Fruit fly (Drosophila melanogaster) whole organism, embryonic: ENCODE measurements around the gene CG9171.

Experiments used
- Abd-B ChIP-seq: fragments of 200-800 bp; sonication (Bioruptor generic); optimal IDR thresholded peaks from 2 replicates; lab custom pipeline; 2018; ENCODE audit warnings: missing biosample characterization, mild to moderate bottlenecking, missing genetic modification characterization, moderate library complexity
- Ada2b ChIP-seq: fragments of 200-800 bp; sonication (Bioruptor generic); IDR thresholded peaks from 2 replicates; pipeline ENCODE4 v1.3.6; 2022; ENCODE audit warnings: missing biosample characterization, missing genetic modification characterization
- Adf1 ChIP-seq: fragments of 200-800 bp; sonication (Bioruptor generic); IDR thresholded peaks from 2 replicates; pipeline ENCODE4 v1.3.6; 2022; ENCODE audit warnings: missing biosample characterization, missing genetic modification characterization
- Awh ChIP-seq: fragments of 200-800 bp; sonication (Bioruptor generic); IDR thresholded peaks from 2 replicates; pipeline ENCODE4, ENCODE4 v1.3.6; 2022; ENCODE audit warnings: missing biosample characterization, missing genetic modification characterization
- CG11695 ChIP-seq: fragments of 200-800 bp; sonication (Bioruptor generic); IDR thresholded peaks from 3 replicates; pipeline ENCODE4 v1.3.6; 2022; ENCODE audit warnings: missing biosample characterization, missing genetic modification characterization
- CG13287 ChIP-seq: fragments of 200-800 bp; sonication (Bioruptor generic); IDR thresholded peaks from 2 replicates; pipeline ENCODE4 v1.3.6; 2022; ENCODE audit warnings: missing biosample characterization, missing genetic modification characterization; ENCODE audit not compliant: partially characterized antibody
- CG2120 ChIP-seq: fragments of 200-800 bp; sonication (Bioruptor generic); optimal IDR thresholded peaks from 3 replicates; lab custom pipeline; 2016; ENCODE audit warnings: missing biosample characterization, missing genetic modification characterization
- CG2889 ChIP-seq: fragments of 200-800 bp; sonication (Bioruptor generic); IDR thresholded peaks from 3 replicates; pipeline ENCODE4 v1.3.6; 2022; ENCODE audit warnings: missing biosample characterization, missing genetic modification characterization
- CG3995 ChIP-seq: fragments of 200-800 bp; sonication (Bioruptor generic); optimal IDR thresholded peaks from 3 replicates; lab custom pipeline; 2016; ENCODE audit warnings: missing biosample characterization, missing genetic modification characterization
- CG42726 ChIP-seq: fragments of 200-800 bp; sonication (Bioruptor generic); IDR thresholded peaks from 2 replicates; pipeline ENCODE4 v1.3.6; 2022; ENCODE audit warnings: missing biosample characterization, missing genetic modification characterization; ENCODE audit not compliant: partially characterized antibody
- CG4424 ChIP-seq: fragments of 200-800 bp; sonication (Bioruptor generic); optimal IDR thresholded peaks from 3 replicates; lab custom pipeline; 2016; ENCODE audit warnings: missing biosample characterization, missing genetic modification characterization
- CG5180 ChIP-seq: fragments of 200-800 bp; sonication (Bioruptor generic); optimal IDR thresholded peaks from 3 replicates; lab custom pipeline; 2017; ENCODE audit warnings: missing biosample characterization, missing genetic modification characterization, mild to moderate bottlenecking, moderate library complexity, missing genetic modification reagents
- CG6175 ChIP-seq: fragments of 200-800 bp; sonication (Bioruptor generic); IDR thresholded peaks from 3 replicates; pipeline ENCODE4 v1.3.6; 2022; ENCODE audit warnings: missing biosample characterization, missing genetic modification characterization
- CG6272 ChIP-seq: fragments of 200-800 bp; sonication (Bioruptor generic); IDR thresholded peaks from 2 replicates; pipeline ENCODE4 v1.3.6; 2022; ENCODE audit warnings: missing biosample characterization, missing genetic modification characterization
- CG9932 ChIP-seq: fragments of 200-800 bp; sonication (Bioruptor generic); IDR thresholded peaks from 2 replicates; pipeline ENCODE4 v1.3.6; 2022; ENCODE audit warnings: missing biosample characterization, missing genetic modification characterization
- Dfd ChIP-seq, 2 experiments: fragments of >200 bp; optimal IDR thresholded peaks; 2 replicates each; lab custom pipeline; 2017; ENCODE audit warnings: missing biosample characterization in 2 of 2, missing genetic modification characterization in 2 of 2
- HLHmδ ChIP-seq: fragments of 200-800 bp; sonication (Bioruptor generic); optimal IDR thresholded peaks from 2 replicates; lab custom pipeline; 2018; ENCODE audit warnings: missing biosample characterization, mild to moderate bottlenecking, missing genetic modification characterization, moderate library complexity
- Hr39 ChIP-seq: fragments of >200 bp; optimal IDR thresholded peaks from 2 replicates; lab custom pipeline; 2017
- Jarid2 ChIP-seq: fragments of 200-800 bp; sonication (Bioruptor generic); optimal IDR thresholded peaks from 3 replicates; lab custom pipeline; 2017; ENCODE audit warnings: mild to moderate bottlenecking, missing biosample characterization, missing genetic modification reagents, missing genetic modification characterization
- MBD-R2 ChIP-seq: fragments of 200-800 bp; sonication (Bioruptor generic); IDR thresholded peaks from 2 replicates; pipeline ENCODE4 v1.3.6; 2022; ENCODE audit warnings: missing biosample characterization, missing genetic modification characterization
- MESR4 ChIP-seq: fragments of 200-800 bp; sonication (Bioruptor generic); optimal IDR thresholded peaks from 2 replicates; lab custom pipeline; 2018; ENCODE audit warnings: missing biosample characterization, mild to moderate bottlenecking, missing genetic modification characterization, moderate library complexity
- Med ChIP-seq: fragments of 200-800 bp; sonication (Bioruptor generic); peaks from one replicate; lab custom pipeline; 2016; ENCODE audit warnings: missing biosample characterization, missing genetic modification characterization, mild to moderate bottlenecking, inconsistent platforms, moderate library complexity
- Meics ChIP-seq: fragments of 200-800 bp; sonication (Bioruptor generic); optimal IDR thresholded peaks from 2 replicates; lab custom pipeline; 2017; ENCODE audit warnings: missing biosample characterization, mild to moderate bottlenecking, missing genetic modification characterization
- NC2α ChIP-seq: fragments of 200-800 bp; sonication (Bioruptor generic); optimal IDR thresholded peaks from 2 replicates; lab custom pipeline; 2016; ENCODE audit warnings: missing biosample characterization, missing genetic modification characterization
- Opbp ChIP-seq: fragments of 200-800 bp; sonication (Bioruptor generic); IDR thresholded peaks from 3 replicates; pipeline ENCODE4 v1.3.6; 2022; ENCODE audit warnings: missing biosample characterization, missing genetic modification characterization; ENCODE audit not compliant: partially characterized antibody
- Ptx1 ChIP-seq: fragments of 200-800 bp; sonication (Bioruptor generic); IDR thresholded peaks from 2 replicates; pipeline ENCODE4 v1.3.6; 2022; ENCODE audit warnings: missing biosample characterization, missing genetic modification characterization
- Rfx ChIP-seq: fragments of 200-800 bp; sonication (Bioruptor generic); IDR thresholded peaks from 2 replicates; pipeline ENCODE4 v1.3.6; 2022; ENCODE audit warnings: missing biosample characterization, missing genetic modification characterization
- Trl ChIP-seq, 3 experiments: fragments of >200 bp in 2 of 3; fragments of 200-800 bp in 1 of 3; sonication (Bioruptor generic) in 1 of 3; optimal IDR thresholded peaks; 2 replicates in 1 of 3; 3 replicates in 2 of 3; lab custom pipeline; 2016 to 2017; ENCODE audit warnings: missing biosample characterization in 1 of 3, missing genetic modification characterization in 1 of 3
- Usf ChIP-seq: fragments of 200-800 bp; sonication (Bioruptor generic); optimal IDR thresholded peaks from 2 replicates; lab custom pipeline; 2017; ENCODE audit warnings: missing genotype, missing biosample characterization, missing genetic modification characterization
- Xrp1 ChIP-seq: fragments of 200-800 bp; sonication (Bioruptor generic); IDR thresholded peaks from 2 replicates; pipeline ENCODE4 v1.3.6; 2022; ENCODE audit warnings: missing biosample characterization, missing genetic modification characterization
- ac ChIP-seq: fragments of 200-800 bp; sonication (Bioruptor generic); optimal IDR thresholded peaks from 3 replicates; lab custom pipeline; 2017; ENCODE audit warnings: missing biosample characterization, mild to moderate bottlenecking, missing genetic modification characterization
- amos ChIP-seq: fragments of 200-800 bp; sonication (Bioruptor generic); IDR thresholded peaks from 2 replicates; pipeline ENCODE4 v1.3.6; 2022; ENCODE audit warnings: missing biosample characterization, missing genetic modification characterization; ENCODE audit not compliant: partially characterized antibody
- bbx ChIP-seq: fragments of 200-800 bp; sonication (Bioruptor generic); IDR thresholded peaks from 2 replicates; pipeline ENCODE4 v1.3.6; 2022; ENCODE audit warnings: missing biosample characterization, missing genetic modification characterization; ENCODE audit not compliant: partially characterized antibody
- chinmo ChIP-seq: fragments of 200-800 bp; sonication (Bioruptor generic); IDR thresholded peaks from 4 replicates; pipeline ENCODE4 v1.3.6; 2022; ENCODE audit warnings: missing biosample characterization, missing genetic modification characterization; ENCODE audit not compliant: partially characterized antibody
- ci ChIP-seq: fragments of 200-800 bp; sonication (Bioruptor generic); IDR thresholded peaks from 3 replicates; pipeline ENCODE4 v1.3.6; 2022; ENCODE audit warnings: missing biosample characterization, missing genetic modification characterization
- dysf ChIP-seq: fragments of 200-800 bp; sonication (Bioruptor generic); IDR thresholded peaks from 3 replicates; pipeline ENCODE4 v1.3.6; 2022; ENCODE audit warnings: missing biosample characterization, missing genetic modification characterization
- en ChIP-seq: fragments of 200-800 bp; sonication (Bioruptor generic); optimal IDR thresholded peaks from 2 replicates; lab custom pipeline; 2016; ENCODE audit warnings: missing biosample characterization, missing genetic modification characterization
- kay ChIP-seq: fragments of 200-800 bp; sonication (Bioruptor generic); optimal IDR thresholded peaks from 2 replicates; lab custom pipeline; 2016; ENCODE audit warnings: missing biosample characterization, missing genetic modification characterization
- lov ChIP-seq, 2 experiments: fragments of 200-800 bp in 1 of 2; fragments of >200 bp in 1 of 2; sonication (Bioruptor generic) in 1 of 2; IDR thresholded peaks in 1 of 2; optimal IDR thresholded peaks in 1 of 2; 2 replicates in 1 of 2; 3 replicates in 1 of 2; pipeline versions ENCODE4 v1.3.6 to Lab custom; 2017 to 2022; ENCODE audit warnings: missing biosample characterization in 1 of 2, missing genetic modification characterization in 1 of 2
- nerfin-2 ChIP-seq: fragments of 200-800 bp; sonication (Bioruptor generic); IDR thresholded peaks from 2 replicates; pipeline ENCODE4 v1.3.6; 2022; ENCODE audit warnings: missing biosample characterization, missing genetic modification characterization; ENCODE audit not compliant: partially characterized antibody
- onecut ChIP-seq: fragments of 200-800 bp; sonication (Bioruptor generic); IDR thresholded peaks from 2 replicates; pipeline ENCODE4 v1.3.6; 2022; ENCODE audit warnings: missing biosample characterization, missing genetic modification characterization
- otp ChIP-seq: fragments of 200-800 bp; sonication (Bioruptor generic); IDR thresholded peaks from 3 replicates; pipeline ENCODE4, ENCODE4 v1.3.6; 2022; ENCODE audit warnings: missing biosample characterization, missing genetic modification characterization
- row ChIP-seq: fragments of 200-800 bp; sonication (Bioruptor generic); IDR thresholded peaks from 3 replicates; pipeline ENCODE4 v1.3.6; 2022; ENCODE audit warnings: missing biosample characterization, missing genetic modification characterization
- slbo ChIP-seq: fragments of 200-800 bp; sonication (Bioruptor generic); IDR thresholded peaks from 2 replicates; pipeline ENCODE4 v1.3.6; 2022; ENCODE audit warnings: missing biosample characterization, missing genetic modification characterization
- wek ChIP-seq: fragments of 200-800 bp; sonication (Bioruptor generic); optimal IDR thresholded peaks from 3 replicates; lab custom pipeline; 2018; ENCODE audit warnings: missing biosample characterization, mild to moderate bottlenecking, missing genetic modification characterization, moderate library complexity
- yki ChIP-seq: fragments of >200 bp; optimal IDR thresholded peaks from 3 replicates; lab custom pipeline; 2018
- zen2 ChIP-seq: fragments of 200-800 bp; sonication (Bioruptor generic); IDR thresholded peaks from 3 replicates; pipeline ENCODE4 v1.3.6; 2022; ENCODE audit warnings: missing biosample characterization, missing genetic modification characterization; ENCODE audit not compliant: partially characterized antibody

CG9171 gene

dm6 chr2L:5805091-5805817, 5.2 kb upstream of the CG9171 start, which contains the start of gene CG11034:
CG11034 (plus strand) TSS chr2L:5805395.
- peak; percentile 32; the same call in 1 of the 2 replicates for TF ChIP-seq Ada2b
- TF ChIP-seq CG6272 (GFP tag; lab: Robert Waterston, UW) = 0 out of 2 replicates have a peak, but pooled peaks have one; percentile 21
- TF ChIP-seq onecut (GFP tag; lab: Robert Waterston, UW) = peak; percentile 22; the same call in 1 of the 2 replicates
- TF ChIP-seq zen2 (GFP tag; lab: Robert Waterston, UW) = 0 out of 3 replicates have a peak, but pooled peaks have one; percentile 11
- TF ChIP-seq NC2α (GFP tag; lab: Kevin White, UChicago) = no peak
- TF ChIP-seq MBD-R2 (GFP tag; lab: Robert Waterston, UW) = peak; percentile 12; the same call in 1 of the 2 replicates
- peak; percentile 5 for TF ChIP-seq Meics (GFP tag; lab: Kevin White, UChicago)
- TF ChIP-seq Trl (optimal IDR thresholded peaks at IDR 0.05; lab: Kevin White, UChicago) = peak; percentile 70 to 81
- no peak for TF ChIP-seq Trl (GFP tag; optimal IDR thresholded peaks at IDR 0.05; lab: Kevin White, UChicago)
- 0 out of 2 replicates have a peak, but pooled peaks have one; percentile 23 for TF ChIP-seq bbx (GFP tag; lab: Robert Waterston, UW)
- TF ChIP-seq Hr39 = no peak
- TF ChIP-seq Abd-B = peak; percentile 23
- peak; percentile 39; the same call in 1 of the 2 replicates for TF ChIP-seq CG13287 (GFP tag; lab: Robert Waterston, UW)
- peak; percentile 40 for TF ChIP-seq CG5180 (GFP tag; lab: Kevin White, UChicago)
- TF ChIP-seq Jarid2 (GFP tag; lab: Kevin White, UChicago) = peak; percentile 91
- no peak for TF ChIP-seq CG6175 (GFP tag; lab: Robert Waterston, UW)
- 0 out of 2 replicates have a peak, but pooled peaks have one; percentile 15 for TF ChIP-seq Awh
- TF ChIP-seq slbo (GFP tag; lab: Robert Waterston, UW) = peak; percentile 29; the same call in 1 of the 2 replicates
- peak; percentile 56 for TF ChIP-seq CG9932
- TF ChIP-seq Med (GFP tag; lab: Kevin White, UChicago) = peak; percentile 73
- TF ChIP-seq ci (GFP tag; lab: Robert Waterston, UW) = peak; percentile 39; the same call in 2 of the 3 replicates
- peak; percentile 87; the same call in 2 of the 4 replicates for TF ChIP-seq chinmo (GFP tag; lab: Robert Waterston, UW)
- 0 out of 3 replicates have a peak, but pooled peaks have one; percentile 50 for TF ChIP-seq dysf (GFP tag; lab: Robert Waterston, UW)
- TF ChIP-seq Dfd (GFP tag; optimal IDR thresholded peaks at IDR 0.05; lab: Kevin White, UChicago) = no peak
- no peak for TF ChIP-seq lov (optimal IDR thresholded peaks at IDR 0.05; lab: Kevin White, UChicago)
- 0 out of 3 replicates have a peak, but pooled peaks have one; percentile 10 for TF ChIP-seq lov (GFP tag; IDR thresholded peaks at IDR 0.05; lab: Robert Waterston, UW)
- 0 out of 2 replicates have a peak, but pooled peaks have one; percentile 30 for TF ChIP-seq Xrp1
- TF ChIP-seq nerfin-2 (GFP tag; lab: Robert Waterston, UW) = no peak
- no peak for TF ChIP-seq wek (GFP tag; lab: Kevin White, UChicago)
- TF ChIP-seq Adf1 = 0 out of 2 replicates have a peak, but pooled peaks have one; percentile 36
- TF ChIP-seq row (GFP tag; lab: Robert Waterston, UW) = peak; percentile 64; the same call in 2 of the 3 replicates
- TF ChIP-seq CG2120 (GFP tag; lab: Kevin White, UChicago) = peak; percentile 12
- no peak for TF ChIP-seq ac (GFP tag; lab: Kevin White, UChicago)
- TF ChIP-seq Ptx1 (GFP tag; lab: Robert Waterston, UW) = peak; percentile 21; the same call in 1 of the 2 replicates
- peak; percentile 33 for TF ChIP-seq yki (lab: Kevin White, UChicago)
- peak; percentile 7 for TF ChIP-seq en
- TF ChIP-seq Rfx (GFP tag; lab: Robert Waterston, UW) = peak; percentile 40
- TF ChIP-seq MESR4 (GFP tag; lab: Kevin White, UChicago) = no peak
- no peak for TF ChIP-seq CG3995 (GFP tag; lab: Kevin White, UChicago)
- no peak for TF ChIP-seq Usf (GFP tag; lab: Kevin White, UChicago)
- TF ChIP-seq otp (GFP tag; lab: Robert Waterston, UW) = peak; percentile 42; the same call in 2 of the 3 replicates
- TF ChIP-seq CG4424 (GFP tag; lab: Kevin White, UChicago) = peak; percentile 4
- peak; percentile 71 for TF ChIP-seq HLHmδ
- peak; percentile 30; the same call in 1 of the 2 replicates for TF ChIP-seq CG42726 (GFP tag; lab: Robert Waterston, UW)
- no peak for TF ChIP-seq kay (GFP tag; lab: Kevin White, UChicago)
- TF ChIP-seq amos (GFP tag; lab: Robert Waterston, UW) = peak; percentile 22; the same call in 1 of the 2 replicates
- no peak for TF ChIP-seq CG11695
- TF ChIP-seq Opbp (GFP tag; lab: Robert Waterston, UW) = peak; percentile 32; the same call in 1 of the 3 replicates
- TF ChIP-seq CG2889 = peak; percentile 78
